Fruit fly (Drosophila melanogaster) whole organism, embryonic: ENCODE results near the gene bb8.
A peak's percentile ranks its signal among the peaks of the same experiment; 100 is the strongest.

Experiments
- Adf1 ChIP-seq: fragments of 200-800 bp; sonication (Bioruptor generic); IDR thresholded peaks from 2 replicates; pipeline ENCODE4 v1.3.6; 2022; ENCODE audit warnings: missing biosample characterization, missing genetic modification characterization
- Antp ChIP-seq: fragments of 200-800 bp; sonication (Bioruptor generic); optimal IDR thresholded peaks from 3 replicates; lab custom pipeline; 2016; ENCODE audit warnings: missing biosample characterization, missing genetic modification characterization
- Atf-2 ChIP-seq: fragments of 200-800 bp; sonication (Bioruptor generic); optimal IDR thresholded peaks from 2 replicates; lab custom pipeline; 2016; ENCODE audit warnings: missing biosample characterization, missing genetic modification characterization
- Blimp-1 ChIP-seq: fragments of 200-800 bp; sonication (Bioruptor generic); optimal IDR thresholded peaks from 3 replicates; lab custom pipeline; 2018; ENCODE audit warnings: missing biosample characterization, missing genetic modification characterization, mild to moderate bottlenecking, moderate library complexity, missing genetic modification reagents
- CG10979 ChIP-seq: fragments of 200-800 bp; sonication (Bioruptor generic); optimal IDR thresholded peaks from 2 replicates; lab custom pipeline; 2018; ENCODE audit warnings: missing biosample characterization, mild to moderate bottlenecking, missing genetic modification characterization, moderate library complexity
- CG11085 ChIP-seq: fragments of 200-800 bp; sonication (Bioruptor generic); IDR thresholded peaks from 2 replicates; pipeline ENCODE4 v1.3.6; 2022; ENCODE audit warnings: missing biosample characterization, missing genetic modification characterization
- CG11247 ChIP-seq: fragments of 200-800 bp; sonication (Bioruptor generic); IDR thresholded peaks from 2 replicates; pipeline ENCODE4 v1.3.6; 2022; ENCODE audit warnings: missing biosample characterization, missing genetic modification characterization
- CG12744 ChIP-seq: fragments of 200-800 bp; sonication (Bioruptor generic); optimal IDR thresholded peaks from 2 replicates; lab custom pipeline; 2016; ENCODE audit warnings: missing biosample characterization, missing genetic modification characterization
- CG13775 ChIP-seq: fragments of 200-800 bp; sonication (Bioruptor generic); optimal IDR thresholded peaks from 3 replicates; lab custom pipeline; 2017; ENCODE audit warnings: missing biosample characterization, mild to moderate bottlenecking, missing genetic modification characterization
- CG14667 ChIP-seq: fragments of 200-800 bp; sonication (Bioruptor generic); IDR thresholded peaks from 2 replicates; pipeline ENCODE4 v1.3.6; 2022; ENCODE audit warnings: missing biosample characterization, missing genetic modification characterization
- CG15269 ChIP-seq: fragments of 200-800 bp; sonication (Bioruptor generic); optimal IDR thresholded peaks from 2 replicates; lab custom pipeline; 2018; ENCODE audit warnings: missing biosample characterization, mild to moderate bottlenecking, missing genetic modification characterization, moderate library complexity
- CG15696 ChIP-seq: fragments of 200-800 bp; sonication (Bioruptor generic); optimal IDR thresholded peaks from 2 replicates; lab custom pipeline; 2019; ENCODE audit warnings: missing biosample characterization, mild to moderate bottlenecking, missing genetic modification characterization, moderate library complexity
- CG16779 ChIP-seq: fragments of 200-800 bp; sonication (Bioruptor generic); IDR thresholded peaks from 2 replicates; pipeline ENCODE4 v1.3.6; 2022; ENCODE audit warnings: missing biosample characterization, missing genetic modification characterization
- CG18011 ChIP-seq: fragments of 200-800 bp; sonication (Bioruptor generic); optimal IDR thresholded peaks from 2 replicates; lab custom pipeline; 2017; ENCODE audit warnings: missing biosample characterization, missing genetic modification characterization, mild to moderate bottlenecking, moderate library complexity, missing genotype
- CG1832 ChIP-seq: fragments of 200-800 bp; sonication (Bioruptor generic); optimal IDR thresholded peaks from 2 replicates; lab custom pipeline; 2017; ENCODE audit warnings: missing biosample characterization, mild to moderate bottlenecking, missing genetic modification characterization, inconsistent platforms
- CG18619 ChIP-seq: fragments of 200-800 bp; sonication (Bioruptor generic); optimal IDR thresholded peaks from 3 replicates; lab custom pipeline; 2017; ENCODE audit warnings: missing biosample characterization, mild to moderate bottlenecking, missing genetic modification characterization
- CG3065 ChIP-seq: fragments of 200-800 bp; sonication (Bioruptor generic); optimal IDR thresholded peaks from 2 replicates; lab custom pipeline; 2016; ENCODE audit warnings: missing biosample characterization, missing genetic modification characterization
- CG31388 ChIP-seq: fragments of 200-800 bp; sonication (Bioruptor generic); optimal IDR thresholded peaks from 2 replicates; lab custom pipeline; 2016; ENCODE audit warnings: missing biosample characterization, missing genetic modification characterization
- CG3163 ChIP-seq: fragments of 200-800 bp; sonication (Bioruptor generic); optimal IDR thresholded peaks from 3 replicates; lab custom pipeline; 2016; ENCODE audit warnings: missing biosample characterization, missing genetic modification characterization
- CG3726 ChIP-seq: fragments of 200-800 bp; sonication (Bioruptor generic); IDR thresholded peaks from 3 replicates; pipeline ENCODE4, ENCODE4 v1.3.6; 2022; ENCODE audit warnings: missing biosample characterization, missing genetic modification characterization
- CG4282 ChIP-seq: fragments of 200-800 bp; sonication (Bioruptor generic); optimal IDR thresholded peaks from 2 replicates; lab custom pipeline; 2016; ENCODE audit warnings: missing biosample characterization, missing genetic modification characterization
- CG4730 ChIP-seq: fragments of 200-800 bp; sonication (Bioruptor generic); IDR thresholded peaks from 2 replicates; pipeline ENCODE4 v1.3.6; 2022; ENCODE audit warnings: missing biosample characterization, missing genetic modification characterization
- CG6791 ChIP-seq: fragments of 200-800 bp; sonication (Bioruptor generic); IDR thresholded peaks from 3 replicates; pipeline ENCODE4 v1.3.6; 2022; ENCODE audit warnings: missing biosample characterization, missing genetic modification characterization; ENCODE audit not compliant: partially characterized antibody
- CG7556 ChIP-seq: fragments of 200-800 bp; sonication (Bioruptor generic); optimal IDR thresholded peaks from 2 replicates; lab custom pipeline; 2017; ENCODE audit warnings: missing biosample characterization, mild to moderate bottlenecking, missing genetic modification characterization
- CHES-1-like ChIP-seq: fragments of 200-800 bp; sonication (Bioruptor generic); optimal IDR thresholded peaks from 2 replicates; lab custom pipeline; 2016; ENCODE audit warnings: missing biosample characterization, missing genetic modification characterization
- Hsf ChIP-seq: fragments of 200-800 bp; sonication (Bioruptor generic); optimal IDR thresholded peaks from 3 replicates; lab custom pipeline; 2016; ENCODE audit warnings: missing biosample characterization, missing genetic modification characterization
- Lim3 ChIP-seq: fragments of 200-800 bp; sonication (Bioruptor generic); IDR thresholded peaks from 2 replicates; pipeline ENCODE4 v1.3.6; 2022; ENCODE audit warnings: missing biosample characterization, missing genetic modification characterization
- Mrtf ChIP-seq: fragments of 200-800 bp; sonication (Bioruptor generic); IDR thresholded peaks from 3 replicates; pipeline ENCODE4 v1.3.6; 2022; ENCODE audit warnings: missing biosample characterization, missing genetic modification characterization
- Ssrp ChIP-seq: fragments of 200-800 bp; sonication (Bioruptor generic); optimal IDR thresholded peaks from 2 replicates; lab custom pipeline; 2018; ENCODE audit warnings: missing biosample characterization, mild to moderate bottlenecking, missing genetic modification characterization, moderate library complexity
- Xrp1 ChIP-seq: fragments of 200-800 bp; sonication (Bioruptor generic); IDR thresholded peaks from 2 replicates; pipeline ENCODE4 v1.3.6; 2022; ENCODE audit warnings: missing biosample characterization, missing genetic modification characterization
- ash1 ChIP-seq: fragments of 200-800 bp; sonication (Bioruptor generic); optimal IDR thresholded peaks from 2 replicates; lab custom pipeline; 2018; ENCODE audit warnings: missing biosample characterization, mild to moderate bottlenecking, missing genetic modification characterization
- bsh ChIP-seq, 2 experiments: fragments of 200-800 bp; sonication (Bioruptor generic); optimal IDR thresholded peaks; 2 replicates each; lab custom pipeline; 2017 to 2018; ENCODE audit warnings: mild to moderate bottlenecking in 2 of 2, missing biosample characterization in 2 of 2, missing genetic modification characterization in 2 of 2, moderate library complexity in 1 of 2
- ems ChIP-seq: fragments of 200-800 bp; sonication (Bioruptor generic); optimal IDR thresholded peaks from 3 replicates; lab custom pipeline; 2016; ENCODE audit warnings: missing biosample characterization, missing genetic modification characterization
- exex ChIP-seq: fragments of 200-800 bp; sonication (Bioruptor generic); optimal IDR thresholded peaks from 4 replicates; lab custom pipeline; 2018; ENCODE audit warnings: missing biosample characterization, mild to moderate bottlenecking, missing genetic modification characterization, moderate library complexity
- gsb-n ChIP-seq: fragments of 200-800 bp; sonication (Bioruptor generic); optimal IDR thresholded peaks from 3 replicates; lab custom pipeline; 2018; ENCODE audit warnings: missing biosample characterization, mild to moderate bottlenecking, missing genetic modification characterization
- h ChIP-seq: fragments of >200 bp; optimal IDR thresholded peaks from 2 replicates; lab custom pipeline; 2017
- hb ChIP-seq: fragments of 200-800 bp; sonication (Bioruptor generic); IDR thresholded peaks from 3 replicates; pipeline ENCODE4 v1.3.6; 2022; ENCODE audit warnings: missing biosample characterization, missing genetic modification characterization; ENCODE audit not compliant: partially characterized antibody
- kah ChIP-seq: fragments of 200-800 bp; sonication (Bioruptor generic); optimal IDR thresholded peaks from 2 replicates; lab custom pipeline; 2018; ENCODE audit warnings: missing biosample characterization, mild to moderate bottlenecking, missing genetic modification characterization
- luna ChIP-seq: fragments of 200-800 bp; sonication (Bioruptor generic); optimal IDR thresholded peaks from 2 replicates; lab custom pipeline; 2016; ENCODE audit warnings: missing biosample characterization, missing genetic modification characterization
- mirr ChIP-seq: fragments of 200-800 bp; sonication (Bioruptor generic); optimal IDR thresholded peaks from 3 replicates; lab custom pipeline; 2018; ENCODE audit warnings: missing biosample characterization, mild to moderate bottlenecking, missing genetic modification characterization
- odd ChIP-seq: fragments of 200-800 bp; sonication (Bioruptor generic); optimal IDR thresholded peaks from 2 replicates; lab custom pipeline; 2017; ENCODE audit warnings: missing biosample characterization, mild to moderate bottlenecking, missing genetic modification characterization
- pum ChIP-seq: fragments of 200-800 bp; sonication (Bioruptor generic); optimal IDR thresholded peaks from 2 replicates; lab custom pipeline; 2016; ENCODE audit warnings: missing biosample characterization, missing genetic modification characterization
- repo ChIP-seq: fragments of 200-800 bp; sonication (Bioruptor generic); optimal IDR thresholded peaks from 2 replicates; lab custom pipeline; 2016; ENCODE audit warnings: missing biosample characterization, missing genetic modification characterization
- sens ChIP-seq: fragments of 200-800 bp; sonication (Bioruptor generic); peaks from one replicate; lab custom pipeline; 2016; ENCODE audit warnings: missing biosample characterization, missing genetic modification characterization
- seq ChIP-seq: fragments of 200-800 bp; sonication (Bioruptor generic); IDR thresholded peaks from 2 replicates; pipeline ENCODE4 v1.3.6; 2022; ENCODE audit warnings: missing biosample characterization, missing genetic modification characterization
- sima ChIP-seq: fragments of 200-800 bp; sonication (Bioruptor generic); optimal IDR thresholded peaks from 2 replicates; lab custom pipeline; 2016; ENCODE audit warnings: missing biosample characterization, missing genetic modification characterization
- stc ChIP-seq: fragments of 200-800 bp; sonication (Bioruptor generic); IDR thresholded peaks from 2 replicates; pipeline ENCODE4 v1.3.6; 2022; ENCODE audit warnings: missing biosample characterization, missing genetic modification characterization
- toy ChIP-seq: fragments of 200-800 bp; sonication (Bioruptor generic); IDR thresholded peaks from 2 replicates; pipeline ENCODE4 v1.3.6; 2022; ENCODE audit warnings: missing biosample characterization, missing genetic modification characterization
- trh ChIP-seq: fragments of 200-800 bp; sonication (Bioruptor generic); optimal IDR thresholded peaks from 2 replicates; lab custom pipeline; 2016; ENCODE audit warnings: missing biosample characterization, missing genetic modification characterization
- zen2 ChIP-seq: fragments of 200-800 bp; sonication (Bioruptor generic); IDR thresholded peaks from 3 replicates; pipeline ENCODE4 v1.3.6; 2022; ENCODE audit warnings: missing biosample characterization, missing genetic modification characterization; ENCODE audit not compliant: partially characterized antibody
- zf30C ChIP-seq: fragments of 200-800 bp; sonication (Bioruptor generic); optimal IDR thresholded peaks from 3 replicates; lab custom pipeline; 2018; ENCODE audit warnings: missing biosample characterization, mild to moderate bottlenecking, missing genetic modification characterization

Gene bb8

DNA sequence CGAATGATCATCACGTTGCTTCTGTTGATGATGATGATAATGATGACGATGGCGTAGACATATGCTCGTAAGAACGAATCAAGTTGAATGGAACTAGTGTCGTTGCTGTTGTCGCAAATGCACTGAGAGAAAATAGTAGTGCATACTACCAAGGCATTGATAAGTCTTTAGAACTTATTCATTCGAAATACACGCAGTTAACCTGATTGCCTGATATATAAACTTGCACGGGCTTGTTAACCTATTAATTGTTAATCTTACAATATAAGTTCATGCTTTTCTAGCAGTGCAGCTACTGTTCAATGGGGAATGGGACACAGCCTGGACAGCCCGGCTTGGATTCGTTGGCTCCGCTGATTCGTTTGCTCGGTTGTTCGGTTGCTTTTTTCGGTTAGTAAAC is 36.3 kb upstream of the bb8 start (continued):
- TF ChIP-seq repo (GFP tag; lab: Kevin White, UChicago) = peak; percentile 72
- TF ChIP-seq toy (GFP tag; lab: Robert Waterston, UW) = peak; percentile 66; the same call in 1 of the 2 replicates
- no peak; the same call in 1 of the 2 replicates for TF ChIP-seq Lim3 (GFP tag; lab: Robert Waterston, UW)
- 0 out of 2 replicates have a peak, but pooled peaks have one; percentile 14 for TF ChIP-seq Adf1 (GFP tag; lab: Robert Waterston, UW)
- TF ChIP-seq exex = no peak
- peak; percentile 69 for TF ChIP-seq CG18619
- TF ChIP-seq h (lab: Kevin White, UChicago) = no peak
- peak; percentile 82 for TF ChIP-seq Ssrp (tag; lab: Kevin White, UChicago)
- TF ChIP-seq seq = peak; percentile 70
- TF ChIP-seq CG16779 (GFP tag; lab: Robert Waterston, UW) = 0 out of 2 replicates have a peak, but pooled peaks have one; percentile 57
- TF ChIP-seq Atf-2 (GFP tag; lab: Kevin White, UChicago) = peak; percentile 85
- TF ChIP-seq CG4730 (GFP tag; lab: Robert Waterston, UW) = peak; percentile 66
- peak; percentile 71; the same call in 1 of the 2 replicates for TF ChIP-seq CG14667 (GFP tag; lab: Robert Waterston, UW)
- peak; percentile 81 for TF ChIP-seq Mrtf (GFP tag; lab: Robert Waterston, UW)
- TF ChIP-seq CG3065 (GFP tag; lab: Kevin White, UChicago) = peak; percentile 76
- TF ChIP-seq hb (GFP tag; lab: Robert Waterston, UW) = no peak
- peak; percentile 26 for TF ChIP-seq trh (GFP tag; lab: Kevin White, UChicago)
- peak; percentile 93 for TF ChIP-seq CG10979
- TF ChIP-seq Blimp-1 (GFP tag; lab: Kevin White, UChicago) = peak; percentile 89
- peak; percentile 74 for TF ChIP-seq CHES-1-like (GFP tag; lab: Kevin White, UChicago)
- peak; percentile 58 for TF ChIP-seq kah (GFP tag; lab: Kevin White, UChicago)
- TF ChIP-seq stc = peak; percentile 76
- TF ChIP-seq ems (GFP tag; lab: Kevin White, UChicago) = peak; percentile 71
- peak; percentile 85 for TF ChIP-seq Antp (GFP tag; lab: Kevin White, UChicago)
- peak; percentile 94 for TF ChIP-seq Xrp1 (GFP tag; lab: Robert Waterston, UW)
- TF ChIP-seq CG11085 (GFP tag; lab: Robert Waterston, UW) = 0 out of 2 replicates have a peak, but pooled peaks have one; percentile 36
- peak; percentile 84 for TF ChIP-seq CG15696 (tag; lab: Kevin White, UChicago)
- peak; percentile 45 for TF ChIP-seq CG4282 (GFP tag; lab: Kevin White, UChicago)
- TF ChIP-seq CG11247 (GFP tag; lab: Robert Waterston, UW) = peak; percentile 75
- peak; percentile 82 for TF ChIP-seq CG15269 (tag; lab: Kevin White, UChicago)
- TF ChIP-seq mirr (GFP tag; lab: Kevin White, UChicago) = no peak
- TF ChIP-seq CG6791 (GFP tag; lab: Robert Waterston, UW) = no peak
- TF ChIP-seq gsb-n (tag; lab: Kevin White, UChicago) = peak; percentile 88
- TF ChIP-seq CG13775 (GFP tag; lab: Kevin White, UChicago) = peak; percentile 82
- peak; percentile 91 for TF ChIP-seq Hsf
- TF ChIP-seq odd (GFP tag; lab: Kevin White, UChicago) = peak; percentile 66
- peak; percentile 56 for TF ChIP-seq CG31388 (GFP tag; lab: Kevin White, UChicago)
- peak; percentile 58 for TF ChIP-seq CG3163 (GFP tag; lab: Kevin White, UChicago)
- TF ChIP-seq CG7556 (GFP tag; lab: Kevin White, UChicago) = peak; percentile 83
- TF ChIP-seq luna (GFP tag; lab: Kevin White, UChicago) = peak; percentile 20
- peak; percentile 98 for TF ChIP-seq sens (GFP tag; lab: Kevin White, UChicago)
- peak; percentile 92 to 95 for TF ChIP-seq bsh (GFP tag; optimal IDR thresholded peaks at IDR 0.05; lab: Kevin White, UChicago)
- TF ChIP-seq zen2 (GFP tag; lab: Robert Waterston, UW) = no peak
- TF ChIP-seq sima (GFP tag; lab: Kevin White, UChicago) = peak; percentile 30
- peak; percentile 90 for TF ChIP-seq pum (GFP tag; lab: Kevin White, UChicago)
- TF ChIP-seq CG1832 (GFP tag; lab: Kevin White, UChicago) = no peak
- no peak for TF ChIP-seq ash1
- peak; percentile 31 for TF ChIP-seq CG18011 (GFP tag; lab: Kevin White, UChicago)
- peak; percentile 81 for TF ChIP-seq zf30C (GFP tag; lab: Kevin White, UChicago)
- TF ChIP-seq CG12744 (GFP tag; lab: Kevin White, UChicago) = peak; percentile 58
- peak; percentile 60; the same call in 1 of the 3 replicates for TF ChIP-seq CG3726 (GFP tag; lab: Robert Waterston, UW)
